Worm (Caenorhabditis elegans): ENCODE data around the gene aly-3.

Gene aly-3

DNA sequence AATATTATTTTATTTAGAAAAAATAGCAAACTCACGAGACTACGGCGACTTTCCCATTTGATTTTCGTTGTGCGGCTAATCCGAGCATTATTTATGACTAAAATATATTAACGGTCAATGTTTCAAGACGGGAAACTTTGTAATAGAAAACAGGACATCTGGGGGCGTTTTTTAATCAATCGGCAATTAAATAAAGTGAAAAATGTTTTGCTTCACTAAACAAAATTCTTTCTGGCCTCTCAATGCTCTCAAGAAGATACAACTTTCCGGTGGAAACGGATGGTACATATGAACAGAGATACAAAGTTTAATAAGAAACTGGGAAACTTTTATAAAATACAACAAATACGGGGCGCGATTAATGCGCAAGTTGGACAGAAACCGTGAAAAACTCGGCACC is 27.8 kb downstream of the aly-3 start, which contains the start of gene B0001.2:
B0001.2 (minus strand) TSS at position 101 of the 400 bp plus-strand sequence.
- TF ChIP-seq aly-2 (tag; optimal IDR thresholded peaks at IDR 0.05) (no peak), nhr-129 (tag; optimal IDR thresholded peaks at IDR 0.05) (no peak), ceh-82 (tag; optimal IDR thresholded peaks at IDR 0.05) (no peak), ztf-4 (tag; optimal IDR thresholded peaks at IDR 0.05) (no peak), ceh-16 (tag; optimal IDR thresholded peaks at IDR 0.05) (no peak), nhr-23 (tag; optimal IDR thresholded peaks at IDR 0.05) (no peak), peb-1 (tag; optimal IDR thresholded peaks at IDR 0.05) (no peak), unc-39 (tag; optimal IDR thresholded peaks at IDR 0.05) (no peak), nhr-21 (tag; optimal IDR thresholded peaks at IDR 0.05) (no peak)

DNA sequence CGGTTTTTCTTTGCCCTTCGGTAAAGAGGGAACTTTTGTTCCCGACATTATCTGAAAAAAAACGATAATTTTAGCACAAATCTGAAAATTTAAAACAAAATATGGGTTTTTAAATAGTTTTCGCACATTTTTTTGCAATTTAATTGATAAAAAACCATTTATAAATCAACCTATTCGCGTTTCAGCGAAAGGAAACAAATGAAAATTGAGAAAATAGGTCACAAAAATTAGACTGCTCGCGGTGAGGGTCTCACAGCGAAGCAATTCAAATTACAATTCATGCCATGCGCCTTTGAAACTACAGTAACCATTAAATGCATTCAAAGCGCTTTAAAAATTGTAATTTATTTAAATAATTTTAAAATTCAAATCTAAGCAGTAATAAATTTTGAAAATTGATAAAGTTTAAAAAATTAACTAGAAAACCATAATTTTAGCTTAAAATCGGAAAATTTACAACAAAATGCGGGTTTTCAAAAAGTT is 31.2 kb downstream of the aly-3 start, which contains the start of gene B0001.7:
B0001.7 (minus strand) TSS at position 51 of the 483 bp plus-strand sequence.
- TF ChIP-seq F13H6.1 (tag; optimal IDR thresholded peaks at IDR 0.05) (no peak), lin-39 (tag; optimal IDR thresholded peaks at IDR 0.05) (no peak), nhr-129 (tag; optimal IDR thresholded peaks at IDR 0.05) (no peak), egl-27 (tag; optimal IDR thresholded peaks at IDR 0.05) (no peak), ZK546.5 (tag; optimal IDR thresholded peaks at IDR 0.05) (no peak)

DNA sequence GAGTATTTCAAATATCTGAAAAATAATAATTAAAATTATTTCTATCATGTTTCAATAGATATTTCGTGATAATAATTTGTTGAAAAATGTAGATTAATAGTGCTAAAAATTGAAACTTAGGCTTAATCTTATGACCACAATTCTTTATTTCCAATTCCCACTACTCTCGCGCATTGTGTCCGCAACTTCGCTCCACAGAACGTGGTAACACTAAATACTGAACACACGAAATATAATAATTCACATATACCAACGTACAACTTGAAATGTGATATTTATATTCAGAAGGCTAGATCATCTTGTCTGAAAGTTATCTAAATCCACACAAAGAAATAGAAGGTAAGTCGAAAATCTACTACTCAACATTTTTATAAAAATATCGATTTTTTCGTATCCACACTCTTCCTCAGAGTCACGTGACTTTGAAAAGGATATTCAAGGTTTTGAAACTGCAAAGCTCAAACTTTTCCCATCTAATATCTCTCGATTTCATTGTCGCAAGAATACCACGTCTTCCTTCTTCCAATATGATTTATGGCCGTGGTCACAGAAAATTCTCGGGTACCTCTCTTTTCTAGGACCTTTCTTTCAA is 33.7 kb downstream of the aly-3 start, which contains the start of gene eri-12:
eri-12 (plus strand) TSS at position 197 of the 592 bp plus-strand sequence.
- TF ChIP-seq lsy-2 (tag; optimal IDR thresholded peaks at IDR 0.05) (peak in 1 of 2 experiments; percentile 27), crh-2 (tag; optimal IDR thresholded peaks at IDR 0.05) (peak; percentile 34), C34F6.9 (tag; optimal IDR thresholded peaks at IDR 0.05) (peak; percentile 64), skn-1 (tag; optimal IDR thresholded peaks at IDR 0.05) (no peak), nhr-129 (tag; optimal IDR thresholded peaks at IDR 0.05) (peak; percentile 67), nhr-237 (tag; optimal IDR thresholded peaks at IDR 0.05) (no peak)

DNA sequence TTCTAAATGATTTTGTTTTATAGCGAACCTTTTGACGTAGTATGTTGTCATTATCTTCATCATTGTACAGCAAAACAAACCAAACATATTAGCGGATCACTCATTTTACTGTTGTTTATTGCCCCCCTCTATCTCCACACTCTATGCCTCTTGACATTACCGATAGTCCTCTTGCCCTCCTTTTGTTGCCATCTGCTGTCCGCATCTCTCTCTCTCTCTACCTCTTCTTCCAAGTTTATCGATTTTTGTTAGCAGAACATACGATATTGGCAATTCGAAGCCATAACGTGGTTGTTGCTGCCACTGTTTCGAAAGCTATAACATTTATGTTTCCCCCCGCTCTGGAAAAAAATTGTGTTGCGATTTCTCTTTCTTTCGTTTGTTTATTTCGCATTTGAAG is 34.8 kb downstream of the aly-3 start:
- TF ChIP-seq nhr-129 (tag; optimal IDR thresholded peaks at IDR 0.05) (peak; percentile 62), ztf-1 (GFP tag; conservative IDR thresholded peaks at IDR 0.05) (no peak)

DNA sequence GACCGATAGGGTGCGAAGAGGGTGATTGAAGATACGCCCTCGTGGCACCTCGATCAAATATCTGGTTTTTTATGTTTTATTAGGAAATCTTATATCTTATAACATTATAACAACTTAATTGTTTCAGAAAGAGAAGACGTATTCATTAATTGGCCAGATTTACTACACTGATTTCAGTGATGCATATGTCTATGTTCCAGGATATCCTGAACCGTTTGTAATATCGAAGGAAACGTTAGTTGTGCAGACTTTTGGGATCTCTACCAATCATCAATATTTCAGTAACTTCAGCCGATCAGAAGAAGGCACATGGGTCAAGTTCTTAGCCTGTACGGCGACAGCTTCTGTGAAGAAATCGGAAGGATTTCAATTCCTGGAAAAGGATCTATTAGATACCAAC is 37.3 kb downstream of the aly-3 start:
- TF ChIP-seq crh-2 (tag; optimal IDR thresholded peaks at IDR 0.05) (no peak), blmp-1 (tag; optimal IDR thresholded peaks at IDR 0.05; ENCODE audit: insufficient read depth) (no peak), mbf-1 (tag; optimal IDR thresholded peaks at IDR 0.05) (no peak), skn-1 (tag; optimal IDR thresholded peaks at IDR 0.05) (no peak), lsy-2 (tag; optimal IDR thresholded peaks at IDR 0.05) (no peak), lin-39 (tag; optimal IDR thresholded peaks at IDR 0.05) (no peak), unc-62 (GFP tag; optimal IDR thresholded peaks at IDR 0.05) (no peak), elt-3 (tag; optimal IDR thresholded peaks at IDR 0.05) (no peak)

DNA sequence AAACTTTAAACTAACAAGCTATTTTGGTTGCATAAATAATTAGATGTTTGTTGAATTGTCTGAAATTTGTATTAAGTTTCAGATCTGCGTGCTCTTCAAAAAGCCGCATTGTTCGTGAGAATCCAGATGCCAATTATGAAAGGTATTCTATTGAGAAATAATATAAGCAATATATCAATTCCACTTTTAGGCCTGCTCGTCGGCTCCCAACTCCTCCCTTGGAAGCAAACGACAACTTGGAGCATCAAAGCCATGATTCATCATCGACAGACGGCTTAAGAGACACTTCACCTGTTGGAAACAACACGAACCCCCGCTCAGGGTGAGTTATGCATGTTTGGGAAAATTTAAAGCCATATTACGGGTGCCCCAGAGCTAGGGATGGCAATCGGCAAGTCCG is 39.6 kb downstream of the aly-3 start:
- TF ChIP-seq mab-5 (tag; optimal IDR thresholded peaks at IDR 0.05) (no peak), C34F6.9 (tag; optimal IDR thresholded peaks at IDR 0.05) (no peak), unc-55 (GFP tag; optimal IDR thresholded peaks at IDR 0.05) (no peak), nhr-129 (tag; optimal IDR thresholded peaks at IDR 0.05) (no peak), ztf-4 (tag; optimal IDR thresholded peaks at IDR 0.05) (no peak), sem-4 (tag; optimal IDR thresholded peaks at IDR 0.05) (no peak), nhr-21 (tag; optimal IDR thresholded peaks at IDR 0.05) (no peak), mbf-1 (tag; optimal IDR thresholded peaks at IDR 0.05) (no peak), F13H6.1 (tag; optimal IDR thresholded peaks at IDR 0.05) (no peak), ceh-16 (tag; optimal IDR thresholded peaks at IDR 0.05) (no peak), snpc-4 (tag; optimal IDR thresholded peaks at IDR 0.05) (no peak), mdl-1 (tag; optimal IDR thresholded peaks at IDR 0.05) (no peak), Y55F3AM.14 (GFP tag; optimal IDR thresholded peaks at IDR 0.05) (no peak)

Data from whole organism, L2 larva.